Fruit fly (Drosophila melanogaster) whole organism, pupa: Measurements from ENCODE around the gene Art6.

Experiments
- CG13204 ChIP-seq: fragments of 200-800 bp; sonication (Bioruptor generic); optimal IDR thresholded peaks from 2 replicates; lab custom pipeline; 2018; ENCODE audit warnings: missing biosample characterization, mild to moderate bottlenecking, missing genetic modification characterization, moderate library complexity
- CG15710 ChIP-seq: fragments of 200-800 bp; sonication (Bioruptor generic); optimal IDR thresholded peaks from 2 replicates; lab custom pipeline; 2018; ENCODE audit warnings: missing biosample characterization, mild to moderate bottlenecking, missing genetic modification characterization, moderate library complexity
- CG8159 ChIP-seq: fragments of 200-800 bp; sonication (Bioruptor generic); optimal IDR thresholded peaks from 3 replicates; lab custom pipeline; 2018; ENCODE audit warnings: missing biosample characterization, mild to moderate bottlenecking, missing genetic modification characterization, moderate library complexity
- D1 ChIP-seq: fragments of 200-800 bp; sonication (Bioruptor generic); optimal IDR thresholded peaks from 2 replicates; lab custom pipeline; 2018; ENCODE audit warnings: missing biosample characterization, mild to moderate bottlenecking, missing genetic modification characterization, moderate library complexity
- EcR ChIP-seq: fragments of 200-800 bp; sonication (Bioruptor generic); optimal IDR thresholded peaks from 3 replicates; lab custom pipeline; 2019; ENCODE audit warnings: missing biosample characterization, missing genetic modification characterization, mild to moderate bottlenecking, moderate library complexity, missing genetic modification reagents
- Ets98B ChIP-seq: fragments of 200-800 bp; sonication (Bioruptor generic); IDR thresholded peaks from 2 replicates; pipeline ENCODE4 v1.3.6; 2022; ENCODE audit warnings: missing biosample characterization, missing genetic modification characterization
- Pif1A ChIP-seq: fragments of 200-800 bp; sonication (Bioruptor generic); optimal IDR thresholded peaks from 3 replicates; lab custom pipeline; 2016; ENCODE audit warnings: missing biosample characterization, missing genetic modification characterization
- Snoo ChIP-seq: fragments of 200-800 bp; sonication (Bioruptor generic); optimal IDR thresholded peaks from 3 replicates; lab custom pipeline; 2017; ENCODE audit warnings: missing biosample characterization, mild to moderate bottlenecking, missing genetic modification characterization, inconsistent platforms

- no peak for TF ChIP-seq Pif1A (GFP tag; lab: Kevin White, UChicago)
- TF ChIP-seq D1, result no peak
- no peak for TF ChIP-seq Snoo (tag; lab: Kevin White, UChicago)
- TF ChIP-seq Ets98B (GFP tag; lab: Robert Waterston, UW), result no peak
- no peak for TF ChIP-seq CG13204 (GFP tag; lab: Kevin White, UChicago)
- TF ChIP-seq EcR (GFP tag; lab: Kevin White, UChicago), result no peak
- no peak for TF ChIP-seq CG8159
- TF ChIP-seq CG15710 (tag; lab: Kevin White, UChicago), result no peak
Measured at dm6 chr3R:13909065-13909464, 36.5 kb downstream of the Art6 start.
